Fruit fly (Drosophila melanogaster) whole organism, embryonic: Measurements from ENCODE around the gene hyd.

Experiments
- CG17361 ChIP-seq: fragments of 200-800 bp; sonication (Bioruptor generic); IDR thresholded peaks from 3 replicates; pipeline ENCODE4 v1.3.6; 2022; ENCODE audit warnings: missing biosample characterization, missing genetic modification characterization
- CG4360 ChIP-seq: fragments of 200-800 bp; sonication (Bioruptor generic); IDR thresholded peaks from 2 replicates; pipeline ENCODE4 v1.3.6; 2022; ENCODE audit warnings: missing biosample characterization, missing genetic modification characterization
- CTCF ChIP-seq: fragments of 200-800 bp; sonication (Bioruptor generic); optimal IDR thresholded peaks from 2 replicates; lab custom pipeline; 2017; ENCODE audit warnings: missing biosample characterization, mild to moderate bottlenecking, missing genetic modification characterization, moderate library complexity
- Spps ChIP-seq: fragments of 200-800 bp; sonication (Bioruptor generic); optimal IDR thresholded peaks from 2 replicates; lab custom pipeline; 2018; ENCODE audit warnings: missing biosample characterization, mild to moderate bottlenecking, missing genetic modification characterization
- ash1 ChIP-seq: fragments of 200-800 bp; sonication (Bioruptor generic); optimal IDR thresholded peaks from 2 replicates; lab custom pipeline; 2018; ENCODE audit warnings: missing biosample characterization, mild to moderate bottlenecking, missing genetic modification characterization
- br ChIP-seq: fragments of >200 bp; optimal IDR thresholded peaks from 2 replicates; lab custom pipeline; 2017
- eyg ChIP-seq: fragments of 200-800 bp; sonication (Bioruptor generic); optimal IDR thresholded peaks from 3 replicates; lab custom pipeline; 2016; ENCODE audit warnings: missing biosample characterization, missing genetic modification characterization
- fu2 ChIP-seq: fragments of 200-800 bp; sonication (Bioruptor generic); optimal IDR thresholded peaks from 2 replicates; lab custom pipeline; 2016; ENCODE audit warnings: missing biosample characterization, missing genetic modification characterization
- nmo ChIP-seq: fragments of 200-800 bp; sonication (Bioruptor generic); optimal IDR thresholded peaks from 2 replicates; lab custom pipeline; 2018; ENCODE audit warnings: missing biosample characterization, mild to moderate bottlenecking, missing genetic modification characterization, moderate library complexity
- psq ChIP-seq: fragments of 200-800 bp; sonication (Bioruptor generic); optimal IDR thresholded peaks from 2 replicates; lab custom pipeline; 2017; ENCODE audit warnings: missing biosample characterization, missing genetic modification characterization

DNA sequence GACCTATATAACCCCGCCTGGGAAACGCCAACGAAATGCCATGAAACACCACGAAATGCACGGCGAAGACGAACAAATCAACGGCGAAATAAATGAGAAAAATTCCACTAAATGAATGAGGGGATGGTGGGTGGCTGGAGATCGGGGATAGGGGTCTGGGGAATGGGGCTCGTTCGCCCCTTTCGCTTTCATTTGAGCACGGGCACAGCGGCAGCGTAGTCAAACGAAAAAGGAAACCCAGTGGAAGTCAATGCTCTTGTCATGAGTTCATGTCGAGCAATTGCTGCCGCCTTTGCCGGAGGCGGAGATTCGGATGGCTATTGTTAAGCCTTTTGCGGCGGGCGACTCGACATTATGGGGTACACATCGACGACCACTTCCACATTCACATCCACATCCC is 22.1 kb downstream of the hyd start:
- no peak for TF ChIP-seq Spps
- no peak for TF ChIP-seq nmo (GFP tag; lab: Kevin White, UChicago)
- TF ChIP-seq eyg (GFP tag; lab: Kevin White, UChicago), result no peak
- no peak for TF ChIP-seq CG17361 (GFP tag; lab: Robert Waterston, UW)
- TF ChIP-seq psq (GFP tag; lab: Kevin White, UChicago), result no peak
- no peak for TF ChIP-seq fu2 (GFP tag; lab: Kevin White, UChicago)
- no peak for TF ChIP-seq CG4360 (GFP tag; lab: Robert Waterston, UW)
- TF ChIP-seq ash1 (GFP tag; lab: Kevin White, UChicago), result no peak
- TF ChIP-seq CTCF, result no peak
- no peak for TF ChIP-seq br
